Fruit fly (Drosophila melanogaster) whole organism, pupa: ENCODE measurements around the gene Sec13.
A peak's percentile ranks its signal among the peaks of the same experiment; 100 is the strongest.

Source experiments
- CG10348 ChIP-seq: fragments of 200-800 bp; sonication (Bioruptor generic); IDR thresholded peaks from 2 replicates; pipeline ENCODE4 v1.3.6; 2022; ENCODE audit warnings: missing biosample characterization, missing genetic modification characterization
- CG12605 ChIP-seq: fragments of 200-800 bp; sonication (Bioruptor generic); IDR thresholded peaks from 2 replicates; pipeline ENCODE4 v1.3.6; 2022; ENCODE audit warnings: missing biosample characterization, missing genetic modification characterization
- CG13204 ChIP-seq: fragments of 200-800 bp; sonication (Bioruptor generic); optimal IDR thresholded peaks from 2 replicates; lab custom pipeline; 2018; ENCODE audit warnings: missing biosample characterization, mild to moderate bottlenecking, missing genetic modification characterization, moderate library complexity
- CG14655 ChIP-seq: fragments of 200-800 bp; sonication (Bioruptor generic); optimal IDR thresholded peaks from 3 replicates; lab custom pipeline; 2017; ENCODE audit warnings: mild to moderate bottlenecking, missing biosample characterization, missing genetic modification reagents, missing genetic modification characterization
- CG15710 ChIP-seq: fragments of 200-800 bp; sonication (Bioruptor generic); optimal IDR thresholded peaks from 2 replicates; lab custom pipeline; 2018; ENCODE audit warnings: missing biosample characterization, mild to moderate bottlenecking, missing genetic modification characterization, moderate library complexity
- CG17806 ChIP-seq: fragments of 200-800 bp; sonication (Bioruptor generic); optimal IDR thresholded peaks from 2 replicates; lab custom pipeline; 2018; ENCODE audit warnings: missing biosample characterization, mild to moderate bottlenecking, missing genetic modification characterization, moderate library complexity
- CG32121 ChIP-seq: fragments of 200-800 bp; sonication (Bioruptor generic); IDR thresholded peaks from 2 replicates; pipeline ENCODE4 v1.3.6; 2022; ENCODE audit warnings: missing biosample characterization, missing genetic modification characterization
- CG34367 ChIP-seq: fragments of 200-800 bp; sonication (Bioruptor generic); optimal IDR thresholded peaks from 2 replicates; lab custom pipeline; 2018; ENCODE audit warnings: missing biosample characterization, mild to moderate bottlenecking, missing genetic modification characterization
- CG4496 ChIP-seq: fragments of 200-800 bp; sonication (Bioruptor generic); IDR thresholded peaks from 3 replicates; pipeline ENCODE4 v1.3.6; 2022; ENCODE audit warnings: missing biosample characterization, missing genetic modification characterization
- CG8159 ChIP-seq: fragments of 200-800 bp; sonication (Bioruptor generic); optimal IDR thresholded peaks from 3 replicates; lab custom pipeline; 2018; ENCODE audit warnings: missing biosample characterization, mild to moderate bottlenecking, missing genetic modification characterization, moderate library complexity
- CG8301 ChIP-seq: fragments of 200-800 bp; sonication (Bioruptor generic); optimal IDR thresholded peaks from 2 replicates; lab custom pipeline; 2018; ENCODE audit warnings: missing biosample characterization, mild to moderate bottlenecking, missing genetic modification characterization
- CG9948 ChIP-seq: fragments of 200-800 bp; sonication (Bioruptor generic); optimal IDR thresholded peaks from 2 replicates; lab custom pipeline; 2018; ENCODE audit warnings: missing biosample characterization, mild to moderate bottlenecking, missing genetic modification characterization, moderate library complexity
- D1 ChIP-seq: fragments of 200-800 bp; sonication (Bioruptor generic); optimal IDR thresholded peaks from 2 replicates; lab custom pipeline; 2018; ENCODE audit warnings: missing biosample characterization, mild to moderate bottlenecking, missing genetic modification characterization, moderate library complexity
- EcR ChIP-seq: fragments of 200-800 bp; sonication (Bioruptor generic); optimal IDR thresholded peaks from 3 replicates; lab custom pipeline; 2019; ENCODE audit warnings: missing biosample characterization, missing genetic modification characterization, mild to moderate bottlenecking, moderate library complexity, missing genetic modification reagents
- Ets98B ChIP-seq: fragments of 200-800 bp; sonication (Bioruptor generic); IDR thresholded peaks from 2 replicates; pipeline ENCODE4 v1.3.6; 2022; ENCODE audit warnings: missing biosample characterization, missing genetic modification characterization
- Pif1A ChIP-seq: fragments of 200-800 bp; sonication (Bioruptor generic); optimal IDR thresholded peaks from 3 replicates; lab custom pipeline; 2016; ENCODE audit warnings: missing biosample characterization, missing genetic modification characterization
- Pif1B ChIP-seq: fragments of 200-800 bp; sonication (Bioruptor generic); optimal IDR thresholded peaks from 3 replicates; lab custom pipeline; 2016; ENCODE audit warnings: missing biosample characterization, missing genetic modification characterization
- Snoo ChIP-seq: fragments of 200-800 bp; sonication (Bioruptor generic); optimal IDR thresholded peaks from 3 replicates; lab custom pipeline; 2017; ENCODE audit warnings: missing biosample characterization, mild to moderate bottlenecking, missing genetic modification characterization, inconsistent platforms
- fd96Ca ChIP-seq: fragments of 200-800 bp; sonication (Bioruptor generic); IDR thresholded peaks from 3 replicates; pipeline ENCODE4 v1.3.6; 2022; ENCODE audit warnings: missing biosample characterization, missing genetic modification characterization
- gl ChIP-seq: fragments of 200-800 bp; sonication (Bioruptor generic); optimal IDR thresholded peaks from 2 replicates; lab custom pipeline; 2018; ENCODE audit warnings: missing biosample characterization, mild to moderate bottlenecking, missing genetic modification characterization
- rn ChIP-seq: fragments of 200-800 bp; sonication (Bioruptor generic); IDR thresholded peaks from 2 replicates; pipeline ENCODE4 v1.3.6; 2022; ENCODE audit warnings: missing biosample characterization, missing genetic modification characterization

Gene Sec13

DNA sequence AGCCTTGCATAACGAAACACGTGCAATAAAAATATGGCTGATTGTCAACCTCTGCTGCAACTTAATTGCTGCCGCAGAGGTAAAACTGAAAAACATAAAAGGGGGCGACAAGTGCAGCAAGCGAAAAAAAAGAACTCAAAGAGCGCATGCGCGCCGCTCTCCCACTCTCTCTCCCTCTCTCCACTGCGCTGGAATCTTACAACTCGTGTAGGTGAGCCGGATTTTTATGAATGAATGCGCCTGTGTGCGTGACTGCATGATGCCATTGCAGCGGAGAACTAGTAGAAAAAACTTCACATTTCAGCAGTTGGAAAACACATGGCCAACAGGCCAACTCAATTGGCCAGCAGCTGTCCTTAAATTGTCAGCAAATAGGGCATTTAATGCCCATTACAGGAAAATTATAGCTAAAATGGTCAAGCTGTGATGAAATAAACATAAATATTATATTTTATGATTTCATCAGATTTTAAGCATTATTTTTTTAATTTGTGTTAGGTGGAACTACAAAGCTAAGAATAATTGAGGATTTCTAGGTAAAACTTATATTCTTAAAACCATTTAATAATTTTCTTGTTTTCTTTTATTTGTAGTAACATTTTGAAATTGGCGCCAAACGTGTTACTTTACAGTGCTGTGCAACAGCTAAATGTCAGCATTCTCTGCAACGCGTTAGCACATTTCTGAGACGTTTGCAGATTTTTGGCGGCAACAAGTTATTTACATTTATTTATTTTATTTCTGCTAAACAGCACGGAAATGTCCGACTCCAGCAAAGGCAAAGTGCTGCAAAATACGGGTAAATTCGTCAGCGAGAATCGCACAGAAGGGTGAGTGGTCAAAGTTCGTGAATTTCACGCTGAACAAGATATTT, 8.4 kb upstream of the Sec13 start, which contains the start of gene PolE1:
TSS of gene PolE1 (plus strand) at position 697 of the 874 bp plus-strand sequence.
- TF ChIP-seq CG17806 (no peak), CG8301 (no peak), Pif1B (GFP tag; lab: Kevin White, UChicago) (peak; percentile 12), fd96Ca (peak; percentile 44; the same call in 2 of the 3 replicates), Ets98B (GFP tag; lab: Robert Waterston, UW) (peak; percentile 15), CG8159 (tag; lab: Kevin White, UChicago) (no peak), rn (GFP tag; lab: Robert Waterston, UW) (no peak), gl (no peak), EcR (GFP tag; lab: Kevin White, UChicago) (no peak), CG13204 (GFP tag; lab: Kevin White, UChicago) (no peak), CG4496 (GFP tag; lab: Robert Waterston, UW) (peak; percentile 59; the same call in 2 of the 3 replicates), Snoo (tag; lab: Kevin White, UChicago) (no peak), CG12605 (GFP tag; lab: Robert Waterston, UW) (peak; percentile 40; the same call in 1 of the 2 replicates)

DNA sequence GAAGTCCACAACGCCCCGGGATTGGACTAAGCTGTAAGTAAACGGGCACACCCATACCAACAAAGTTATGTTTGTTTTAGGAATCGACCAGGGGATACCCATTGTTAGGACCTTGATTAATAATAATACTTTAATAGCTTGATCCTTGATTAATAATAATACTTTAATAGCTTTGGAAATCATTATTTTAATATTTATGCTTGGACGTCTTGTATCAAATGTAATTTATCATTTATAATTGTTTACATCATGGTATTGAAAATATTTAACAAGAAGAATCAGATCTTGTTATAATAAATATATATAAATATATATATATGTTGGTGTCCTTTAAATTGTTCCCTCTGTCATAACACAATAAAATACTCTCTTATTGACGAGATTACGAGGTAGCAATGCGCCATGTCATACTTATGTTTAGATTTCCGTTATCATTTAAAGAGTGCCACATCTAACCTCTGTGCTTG, 875 bp downstream of the Sec13 start:
- peak; percentile 63 for TF ChIP-seq CG14655
- TF ChIP-seq fd96Ca, result no peak
- peak; percentile 74 for TF ChIP-seq CG17806
- 0 out of 2 replicates have a peak, but pooled peaks have one; percentile 20 for TF ChIP-seq rn (GFP tag; lab: Robert Waterston, UW)
- peak; percentile 75 for TF ChIP-seq CG9948 (tag; lab: Kevin White, UChicago)
- TF ChIP-seq Ets98B (GFP tag; lab: Robert Waterston, UW), result peak; percentile 64; the same call in 1 of the 2 replicates
- TF ChIP-seq Snoo (tag; lab: Kevin White, UChicago), result peak; percentile 57
- TF ChIP-seq CG8301, result peak; percentile 75
- peak; percentile 80 for TF ChIP-seq CG12605 (GFP tag; lab: Robert Waterston, UW)
- TF ChIP-seq CG15710 (tag; lab: Kevin White, UChicago), result peak; percentile 85
- TF ChIP-seq Pif1A (GFP tag; lab: Kevin White, UChicago), result no peak
- peak; percentile 49 for TF ChIP-seq Pif1B (GFP tag; lab: Kevin White, UChicago)
- TF ChIP-seq CG13204 (GFP tag; lab: Kevin White, UChicago), result no peak
- TF ChIP-seq CG8159 (tag; lab: Kevin White, UChicago), result peak; percentile 81
- TF ChIP-seq CG4496 (GFP tag; lab: Robert Waterston, UW), result peak; percentile 78
- peak; percentile 76 for TF ChIP-seq CG32121
- TF ChIP-seq EcR (GFP tag; lab: Kevin White, UChicago), result no peak
- no peak for TF ChIP-seq D1 (tag; lab: Kevin White, UChicago)
- peak; percentile 12; the same call in 1 of the 2 replicates for TF ChIP-seq CG10348 (GFP tag; lab: Robert Waterston, UW)
- no peak for TF ChIP-seq gl
- peak; percentile 79 for TF ChIP-seq CG34367

DNA sequence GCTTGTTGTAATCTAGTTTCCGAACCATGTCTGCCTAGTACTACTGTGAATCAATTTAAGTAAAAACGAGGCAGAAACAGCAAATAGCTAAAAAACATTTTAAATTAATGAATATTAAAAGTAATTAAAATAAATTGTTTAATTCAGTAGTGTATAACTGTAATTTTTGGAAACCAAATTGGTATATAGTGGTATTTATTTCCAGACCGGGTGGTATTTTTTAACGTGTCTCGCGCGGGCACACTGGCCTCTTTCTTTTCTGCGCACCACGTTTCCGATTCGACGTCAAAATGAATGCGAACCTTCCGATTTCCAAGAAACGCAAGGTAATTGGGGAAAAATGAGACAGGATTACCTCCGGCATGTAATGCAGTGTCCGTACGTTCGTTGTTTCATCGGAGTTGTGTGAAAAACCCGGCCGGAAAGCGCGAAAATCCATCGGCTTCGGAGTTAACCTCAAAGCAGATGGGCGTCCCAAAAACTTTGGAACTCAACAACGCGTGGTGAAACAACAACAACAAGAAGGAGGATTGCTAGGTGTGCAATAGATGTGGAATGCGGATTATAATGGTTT, 2.6 kb downstream of the Sec13 start, which contains the start of gene RpS3:
TSS of gene RpS3 (plus strand) at position 248 of the 574 bp plus-strand sequence.
- TF ChIP-seq fd96Ca (no peak), Snoo (tag; lab: Kevin White, UChicago) (peak; percentile 18), EcR (GFP tag; lab: Kevin White, UChicago) (no peak), Pif1B (GFP tag; lab: Kevin White, UChicago) (peak; percentile 13), gl (peak; percentile 13), CG12605 (GFP tag; lab: Robert Waterston, UW) (no peak), CG10348 (GFP tag; lab: Robert Waterston, UW) (no peak), CG14655 (no peak), rn (GFP tag; lab: Robert Waterston, UW) (no peak), CG4496 (GFP tag; lab: Robert Waterston, UW) (no peak), CG17806 (no peak), CG8159 (tag; lab: Kevin White, UChicago) (peak; percentile 16), Ets98B (GFP tag; lab: Robert Waterston, UW) (no peak; the same call in 1 of the 2 replicates), CG13204 (GFP tag; lab: Kevin White, UChicago) (no peak), Pif1A (GFP tag; lab: Kevin White, UChicago) (no peak), D1 (tag; lab: Kevin White, UChicago) (no peak), CG9948 (tag; lab: Kevin White, UChicago) (no peak), CG8301 (no peak), CG32121 (no peak; the same call in 1 of the 2 replicates)

DNA sequence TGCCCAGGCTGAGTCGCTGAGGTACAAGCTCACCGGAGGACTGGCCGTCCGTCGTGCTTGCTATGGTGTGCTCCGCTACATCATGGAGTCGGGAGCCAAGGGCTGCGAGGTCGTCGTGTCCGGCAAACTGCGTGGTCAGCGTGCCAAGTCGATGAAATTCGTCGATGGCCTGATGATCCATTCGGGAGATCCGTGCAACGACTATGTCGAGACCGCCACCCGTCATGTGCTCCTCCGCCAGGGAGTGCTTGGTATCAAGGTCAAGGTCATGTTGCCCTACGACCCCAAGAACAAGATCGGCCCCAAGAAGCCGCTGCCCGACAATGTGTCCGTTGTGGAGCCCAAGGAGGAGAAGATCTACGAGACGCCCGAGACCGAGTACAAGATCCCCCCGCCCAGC, 3.3 kb downstream of the Sec13 start:
- TF ChIP-seq Ets98B (GFP tag; lab: Robert Waterston, UW) (no peak), CG34367 (no peak), D1 (tag; lab: Kevin White, UChicago) (no peak), CG8301 (no peak), CG15710 (tag; lab: Kevin White, UChicago) (no peak), CG14655 (no peak), CG12605 (GFP tag; lab: Robert Waterston, UW) (no peak), CG9948 (tag; lab: Kevin White, UChicago) (no peak), CG13204 (GFP tag; lab: Kevin White, UChicago) (no peak), gl (no peak), fd96Ca (no peak), CG17806 (no peak), Pif1A (GFP tag; lab: Kevin White, UChicago) (no peak), CG10348 (GFP tag; lab: Robert Waterston, UW) (no peak), Snoo (tag; lab: Kevin White, UChicago) (no peak), CG32121 (no peak), rn (GFP tag; lab: Robert Waterston, UW) (no peak), Pif1B (GFP tag; lab: Kevin White, UChicago) (no peak)
